Fruit fly (Drosophila melanogaster) whole organism, pupa: ENCODE measurements around the gene Myc.

Experiments used
- CG10348 ChIP-seq: fragments of 200-800 bp; sonication (Bioruptor generic); IDR thresholded peaks from 2 replicates; pipeline ENCODE4 v1.3.6; 2022; ENCODE audit warnings: missing biosample characterization, missing genetic modification characterization
- CG17806 ChIP-seq: fragments of 200-800 bp; sonication (Bioruptor generic); optimal IDR thresholded peaks from 2 replicates; lab custom pipeline; 2018; ENCODE audit warnings: missing biosample characterization, mild to moderate bottlenecking, missing genetic modification characterization, moderate library complexity
- EcR ChIP-seq: fragments of 200-800 bp; sonication (Bioruptor generic); optimal IDR thresholded peaks from 3 replicates; lab custom pipeline; 2019; ENCODE audit warnings: missing biosample characterization, missing genetic modification characterization, mild to moderate bottlenecking, moderate library complexity, missing genetic modification reagents
- Snoo ChIP-seq: fragments of 200-800 bp; sonication (Bioruptor generic); optimal IDR thresholded peaks from 3 replicates; lab custom pipeline; 2017; ENCODE audit warnings: missing biosample characterization, mild to moderate bottlenecking, missing genetic modification characterization, inconsistent platforms

dm6 chrX:3376442-3376841, 3.5 kb downstream of the Myc start:
- TF ChIP-seq CG10348 (GFP tag; lab: Robert Waterston, UW) (no peak), CG17806 (tag; lab: Kevin White, UChicago) (no peak), Snoo (tag; lab: Kevin White, UChicago) (no peak), EcR (no peak)
